Worm (Caenorhabditis elegans) whole organism, L1 larva: Measurements from ENCODE around the gene K12H6.10.

Experiments
- ceh-82 ChIP-seq, 3 experiments: fragments of 150-350 bp in 1 of 3; sonication (generic microtip) in 2 of 3; optimal IDR thresholded peaks; 2 replicates each; lab custom pipeline; 2014 to 2017; ENCODE audit warnings: missing biosample characterization in 3 of 3, missing genetic modification characterization in 3 of 3
- fkh-4 ChIP-seq: sonication (generic microtip); optimal IDR thresholded peaks from 2 replicates; lab custom pipeline; 2016; ENCODE audit warnings: missing compliant biosample characterization, missing genetic modification characterization, borderline replicate concordance
- lin-35 ChIP-seq, 2 experiments: fragments of 150-350 bp; optimal IDR thresholded peaks; 2 replicates each; lab custom pipeline; 2014; ENCODE audit warnings: missing biosample characterization in 2 of 2, missing genetic modification characterization in 2 of 2, missing genetic modification reagents in 2 of 2
- skn-1 ChIP-seq: fragments of 150-350 bp; optimal IDR thresholded peaks from 2 replicates; lab custom pipeline; 2014; ENCODE audit warnings: missing biosample characterization, missing genetic modification characterization
- unc-130 ChIP-seq: fragments of 150-350 bp; optimal IDR thresholded peaks from 2 replicates; lab custom pipeline; 2017; ENCODE audit warnings: missing biosample characterization, missing genetic modification characterization, inconsistent platforms
- unc-62 ChIP-seq: fragments of 150-350 bp; optimal IDR thresholded peaks from 2 replicates; lab custom pipeline; 2014; ENCODE audit warnings: missing biosample characterization, missing genetic modification reagents, missing genetic modification characterization
- unc-98 ChIP-seq: fragments of 200-800 bp; sonication (Bioruptor generic); IDR thresholded peaks from 2 replicates; pipeline ENCODE4 v1.3.6; 2022; ENCODE audit warnings: missing genetic modification characterization, missing compliant biosample characterization

DNA sequence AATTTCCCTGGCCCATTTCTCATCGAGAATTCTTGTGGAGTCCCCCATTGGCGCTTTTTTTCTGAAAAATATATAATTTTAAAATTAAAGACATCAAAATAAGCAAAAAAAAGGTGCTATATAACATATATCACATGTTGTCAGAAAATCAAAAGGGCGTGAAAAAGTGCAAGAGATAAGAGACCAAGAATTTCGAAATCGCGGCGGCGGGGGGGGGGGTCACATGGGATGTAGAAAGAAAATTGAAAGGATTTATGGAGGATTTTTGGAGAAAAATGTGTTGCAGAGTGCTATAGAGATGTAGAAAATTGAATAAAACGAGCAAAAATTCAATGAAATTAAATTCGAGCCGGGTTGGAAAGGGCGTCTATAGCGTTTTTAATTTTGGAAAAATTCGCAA lies 8.5 kb downstream of the K12H6.10 start, which contains the start of gene K12H6.6:
- no peak for TF ChIP-seq unc-130 (tag; lab: Kevin White, UChicago)
- no peak for TF ChIP-seq lin-35 (GFP tag; optimal IDR thresholded peaks at IDR 0.05; lab: Kevin White, UChicago)
- no peak for TF ChIP-seq unc-98 (GFP tag; lab: Robert Waterston, UW)
- peak; percentile 43 for TF ChIP-seq skn-1 (tag; lab: Kevin White, UChicago)
- no peak for TF ChIP-seq unc-62 (GFP tag; lab: Kevin White, UChicago)
- no peak for TF ChIP-seq ceh-82 (tag; optimal IDR thresholded peaks at IDR 0.05; lab: Kevin White, UChicago)
- no peak for TF ChIP-seq fkh-4 (tag; lab: Kevin White, UChicago)
